Worm (Caenorhabditis elegans) whole organism, young adult: ENCODE data around the gene Y23B4A.1.

Experiments
- aptf-2 ChIP-seq: fragments of 200-800 bp; sonication (Bioruptor generic); conservative IDR thresholded peaks from 2 replicates; pipeline ENCODE4 v1.3.6; 2022; ENCODE audit warnings: missing genetic modification reagents, missing genetic modification characterization, missing compliant biosample characterization
- cebp-1 ChIP-seq, 2 experiments: fragments of 200-800 bp in 1 of 2; sonication (Bioruptor generic) in 1 of 2; sonication (generic microtip) in 1 of 2; IDR thresholded peaks in 1 of 2; optimal IDR thresholded peaks in 1 of 2; 2 replicates each; pipeline versions ENCODE4 v1.3.6 to Lab custom; 2017 to 2022; ENCODE audit warnings: missing compliant biosample characterization in 2 of 2, missing genetic modification characterization in 2 of 2, mild to moderate bottlenecking in 1 of 2, missing genetic modification reagents in 1 of 2, moderate library complexity in 1 of 2
- ceh-27 ChIP-seq: fragments of 200-800 bp; sonication (Bioruptor generic); optimal IDR thresholded peaks from 2 replicates; lab custom pipeline; 2018; ENCODE audit warnings: mild to moderate bottlenecking, missing genetic modification characterization, moderate library complexity, missing compliant biosample characterization
- nfya-1 ChIP-seq: sonication (generic microtip); optimal IDR thresholded peaks from 2 replicates; lab custom pipeline; 2017; ENCODE audit warnings: antibody characterized with exemption, missing compliant biosample characterization, missing genetic modification characterization, borderline replicate concordance; ENCODE audit not compliant: insufficient read depth
- nhr-90 ChIP-seq: sonication (generic microtip); optimal IDR thresholded peaks from 2 replicates; lab custom pipeline; 2016; ENCODE audit warnings: missing genotype, mild to moderate bottlenecking, missing genetic modification characterization, missing compliant biosample characterization
- rec-8 ChIP-seq, 2 experiments: sonication (generic microtip); optimal IDR thresholded peaks; 2 replicates each; lab custom pipeline; 2016; ENCODE audit warnings: mild to moderate bottlenecking in 2 of 2, missing genetic modification characterization in 2 of 2, missing genetic modification reagents in 2 of 2, missing genotype in 2 of 2, missing biosample characterization in 1 of 2, missing compliant biosample characterization in 1 of 2, moderate library complexity in 1 of 2
- snpc-4 ChIP-seq, 5 experiments: fragments of 150-350 bp in 1 of 5; sonication (generic microtip) in 4 of 5; optimal IDR thresholded peaks; 2 replicates each; lab custom pipeline; 2014 to 2018; ENCODE audit warnings: missing genetic modification characterization in 5 of 5, missing biosample characterization in 3 of 5, antibody characterized with exemption in 2 of 5, mild to moderate bottlenecking in 2 of 5, missing compliant biosample characterization in 2 of 5, missing genotype in 2 of 5, moderate library complexity in 2 of 5, missing genetic modification reagents in 1 of 5
- unc-62 ChIP-seq: fragments of 150-350 bp; optimal IDR thresholded peaks from 2 replicates; lab custom pipeline; 2014; ENCODE audit warnings: missing biosample characterization, missing genetic modification reagents, missing genetic modification characterization
- xnd-1 ChIP-seq: sonication (generic microtip); optimal IDR thresholded peaks from 2 replicates; lab custom pipeline; 2016; ENCODE audit warnings: missing genotype, missing genetic modification reagents, missing genetic modification characterization, missing compliant biosample characterization

DNA sequence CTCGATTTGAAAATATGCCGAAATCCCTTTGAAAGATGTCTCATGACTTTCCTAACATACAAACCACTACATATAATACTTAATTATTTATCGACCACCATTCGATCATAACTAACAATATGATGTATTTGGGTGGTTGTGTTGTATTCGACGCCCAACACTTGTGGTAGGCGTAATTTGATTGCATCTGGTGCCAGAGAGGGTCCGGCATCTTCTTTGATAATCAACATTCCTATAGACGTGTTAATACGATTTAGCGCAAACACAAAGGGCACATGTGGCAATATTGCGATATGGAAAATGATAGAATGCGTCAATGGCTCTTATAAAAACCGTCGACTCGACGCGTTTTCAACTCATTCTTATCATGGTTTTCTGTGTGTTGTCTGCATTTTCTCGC is 13.3 kb downstream of the Y23B4A.1 start:
- TF ChIP-seq aptf-2 (GFP tag; lab: Robert Waterston, UW): no peak
- no peak for TF ChIP-seq snpc-4 (GFP tag; optimal IDR thresholded peaks at IDR 0.05; lab: Kevin White, UChicago)
- no peak for TF ChIP-seq snpc-4 (tag; optimal IDR thresholded peaks at IDR 0.05; lab: Kevin White, UChicago)
- no peak for TF ChIP-seq cebp-1 (GFP tag; IDR thresholded peaks at IDR 0.05; lab: Robert Waterston, UW)
- no peak for TF ChIP-seq cebp-1 (tag; optimal IDR thresholded peaks at IDR 0.05; lab: Kevin White, UChicago)
- TF ChIP-seq unc-62 (GFP tag; lab: Kevin White, UChicago): no peak
- TF ChIP-seq nhr-90 (tag; lab: Kevin White, UChicago): no peak
- no peak for TF ChIP-seq xnd-1 (tag; lab: Kevin White, UChicago)
- no peak for TF ChIP-seq rec-8 (tag; optimal IDR thresholded peaks at IDR 0.05; lab: Kevin White, UChicago)
- TF ChIP-seq ceh-27 (GFP tag; lab: Kevin White, UChicago): no peak
- no peak for TF ChIP-seq nfya-1
